Fruit fly (Drosophila melanogaster): Measurements from ENCODE around the gene CG10026.

Gene CG10026

DNA sequence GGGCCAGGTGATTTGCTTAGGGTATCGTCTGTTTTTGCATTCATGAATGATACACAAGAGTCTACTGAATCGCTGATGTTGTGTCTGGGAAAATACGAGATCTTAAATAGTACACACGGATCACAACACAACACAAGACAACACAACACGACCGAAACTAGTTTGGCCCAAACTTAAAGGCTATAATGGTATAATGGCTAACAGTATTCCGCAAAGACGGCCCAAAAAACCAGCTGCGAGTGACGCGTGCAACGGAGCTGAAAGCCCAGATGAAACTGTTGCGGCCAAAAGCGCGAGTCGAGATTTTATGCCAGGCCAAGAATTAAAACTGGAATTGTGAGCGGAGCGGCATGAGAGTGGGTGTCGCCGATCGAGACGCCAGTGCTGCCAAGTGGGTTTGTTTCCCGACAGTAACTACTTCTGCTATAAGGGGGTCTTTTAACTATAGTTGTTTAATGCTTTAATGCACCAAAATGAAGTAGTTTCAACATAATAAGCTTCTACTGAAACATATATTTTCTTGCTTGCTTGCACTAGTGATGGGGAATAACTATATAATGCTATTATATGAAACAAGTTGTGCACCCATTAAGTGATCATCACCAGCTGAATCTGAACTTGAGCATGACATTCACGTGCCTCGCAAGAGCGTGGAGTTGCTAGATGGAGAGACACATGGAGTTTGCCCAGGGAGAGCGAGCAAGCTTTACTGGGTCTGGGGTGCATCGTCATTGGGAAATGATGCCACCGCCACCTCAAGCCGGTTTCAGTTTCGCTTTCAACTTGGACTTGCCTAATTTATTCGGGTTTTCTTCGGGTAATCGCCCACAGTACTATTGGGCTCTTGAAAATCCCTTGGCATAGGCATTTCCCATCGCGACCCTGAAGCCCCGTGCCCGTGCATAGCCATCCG is 15.1 kb upstream of the CG10026 start:
- TF ChIP-seq CG33017 (tag; optimal IDR thresholded peaks at IDR 0.05) (no peak), Mnt (GFP tag; optimal IDR thresholded peaks at IDR 0.05) (no peak), CG7101 (tag; optimal IDR thresholded peaks at IDR 0.05) (no peak), Clk (GFP tag; optimal IDR thresholded peaks at IDR 0.05) (no peak), kay (GFP tag; ENCODE audit: borderline replicate concordance) (no peak), cic (GFP tag; optimal IDR thresholded peaks at IDR 0.05) (no peak), Hr96 (GFP tag; optimal IDR thresholded peaks at IDR 0.05) (no peak), toe (GFP tag; optimal IDR thresholded peaks at IDR 0.05) (no peak), CG12768 (GFP tag; optimal IDR thresholded peaks at IDR 0.05) (no peak)

DNA sequence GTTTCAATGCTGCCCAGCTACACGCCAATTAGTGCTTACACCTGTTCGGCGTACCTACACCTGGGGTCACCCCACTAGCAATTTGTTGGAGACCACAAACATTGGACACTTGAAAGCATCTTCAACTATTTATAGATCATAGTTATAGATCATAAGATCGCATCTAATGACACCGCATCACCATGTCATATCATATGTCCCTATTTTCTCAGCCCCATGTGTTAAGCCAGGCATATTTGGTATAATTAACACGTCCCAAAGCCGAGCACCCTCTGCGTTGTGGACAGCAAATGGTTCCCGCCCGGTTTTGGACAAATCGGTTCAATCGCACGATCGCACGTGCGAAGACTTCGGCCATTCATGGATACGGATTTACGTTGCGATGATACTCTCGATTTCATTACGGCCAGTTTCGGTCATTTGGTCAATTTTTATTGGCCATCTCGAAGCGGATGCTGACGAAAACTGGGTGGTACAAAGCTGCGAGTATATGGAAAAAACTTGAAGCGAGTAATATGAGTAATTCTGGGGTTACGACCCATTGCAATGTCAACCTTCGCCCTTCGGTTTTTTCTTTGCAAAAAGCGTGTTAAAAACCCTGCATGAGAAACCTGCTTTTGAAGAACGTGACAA is 14.3 kb upstream of the CG10026 start:
- TF ChIP-seq CG1620 (GFP tag; optimal IDR thresholded peaks at IDR 0.05) (peak; percentile 5), CG11617 (GFP tag; optimal IDR thresholded peaks at IDR 0.05) (no peak), toe (GFP tag; optimal IDR thresholded peaks at IDR 0.05) (no peak), cnc (optimal IDR thresholded peaks at IDR 0.05) (no peak), kay (GFP tag; ENCODE audit: borderline replicate concordance) (no peak), CG7101 (tag; optimal IDR thresholded peaks at IDR 0.05) (peak; percentile 22), CG33017 (tag; optimal IDR thresholded peaks at IDR 0.05) (no peak), pad (GFP tag; optimal IDR thresholded peaks at IDR 0.05) (no peak), Hr96 (GFP tag; optimal IDR thresholded peaks at IDR 0.05) (no peak), CG14711 (tag; optimal IDR thresholded peaks at IDR 0.05) (no peak), Mnt (GFP tag; optimal IDR thresholded peaks at IDR 0.05) (no peak), CG7045 (GFP tag; optimal IDR thresholded peaks at IDR 0.05) (no peak)

DNA sequence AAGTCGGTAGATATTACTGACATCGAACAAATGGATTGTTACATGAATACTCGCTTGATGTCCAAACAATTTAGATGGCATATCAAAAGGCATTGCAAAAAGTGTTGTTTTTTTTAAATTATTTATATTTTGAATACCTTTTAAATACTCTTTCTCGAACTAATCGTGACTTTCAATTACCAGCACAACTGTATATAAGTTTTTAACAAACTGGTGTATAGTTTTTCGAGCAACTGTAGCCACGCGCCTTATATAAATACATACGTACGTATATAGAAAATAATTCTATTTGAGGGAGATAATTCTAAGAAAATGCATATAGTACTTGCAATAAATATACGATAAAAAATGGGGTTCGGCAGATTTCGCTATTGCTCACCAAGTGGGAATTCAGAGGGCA is 13.8 kb upstream of the CG10026 start:
- TF ChIP-seq CG12768 (GFP tag; optimal IDR thresholded peaks at IDR 0.05), result no peak
- TF ChIP-seq kay (GFP tag; ENCODE audit: borderline replicate concordance), result peak; percentile 94
- TF ChIP-seq CG11617 (GFP tag; optimal IDR thresholded peaks at IDR 0.05), result no peak
- no peak for TF ChIP-seq tj (GFP tag; optimal IDR thresholded peaks at IDR 0.05)
- no peak for TF ChIP-seq Clk (GFP tag; optimal IDR thresholded peaks at IDR 0.05)

DNA sequence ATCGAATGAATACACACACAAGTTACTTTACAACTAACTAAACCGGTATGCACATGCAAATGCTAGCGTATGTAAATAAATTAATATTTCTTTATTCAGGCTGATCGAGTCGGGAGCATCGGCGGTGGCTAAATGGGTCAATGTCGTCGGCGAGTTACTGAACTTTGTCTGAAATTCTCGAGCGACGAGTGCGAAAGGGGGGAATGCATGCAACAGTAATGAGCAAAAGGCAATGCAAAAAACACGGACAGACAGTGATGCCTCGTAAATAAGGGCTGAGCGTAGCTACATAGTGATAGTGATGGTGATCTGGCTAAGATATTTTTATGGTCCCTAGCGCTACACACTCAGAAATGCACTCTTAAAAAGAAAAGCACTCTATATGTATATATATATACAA is 13.3 kb upstream of the CG10026 start:
- no peak for TF ChIP-seq kay (GFP tag; ENCODE audit: borderline replicate concordance)
- peak; percentile 9 for TF ChIP-seq CG7101 (tag; optimal IDR thresholded peaks at IDR 0.05)
- TF ChIP-seq tj (GFP tag; optimal IDR thresholded peaks at IDR 0.05), result peak; percentile 61
- TF ChIP-seq pad (GFP tag; optimal IDR thresholded peaks at IDR 0.05), result peak; percentile 90
- peak; percentile 20 for TF ChIP-seq CG1620 (GFP tag; optimal IDR thresholded peaks at IDR 0.05)
- TF ChIP-seq CG14711 (tag; optimal IDR thresholded peaks at IDR 0.05), result peak; percentile 4
- TF ChIP-seq cic (GFP tag; optimal IDR thresholded peaks at IDR 0.05), result peak; percentile 37
- TF ChIP-seq CG5204 (GFP tag; optimal IDR thresholded peaks at IDR 0.05), result no peak

DNA sequence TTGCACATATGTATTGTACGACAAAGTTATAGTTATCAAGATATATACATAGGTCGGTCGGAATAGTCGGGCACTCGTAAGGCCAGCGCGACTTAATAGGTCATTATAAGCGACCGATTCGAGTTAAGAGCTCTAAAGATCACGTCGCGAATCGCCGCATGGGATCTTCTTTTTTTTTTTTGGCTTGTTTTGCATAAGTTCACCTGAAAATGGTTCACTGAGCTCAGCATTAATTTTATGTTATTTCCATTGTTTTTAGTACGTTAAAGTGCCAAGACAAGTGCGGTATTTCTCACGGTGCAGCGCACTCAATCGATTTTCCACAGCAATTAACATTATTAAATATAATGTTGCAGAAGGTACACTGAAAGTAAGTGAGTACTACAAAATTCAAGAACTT is 12.7 kb upstream of the CG10026 start:
- TF ChIP-seq CG5204 (GFP tag; optimal IDR thresholded peaks at IDR 0.05) (peak; percentile 33), tj (GFP tag; optimal IDR thresholded peaks at IDR 0.05) (peak; percentile 77), CG11617 (GFP tag; optimal IDR thresholded peaks at IDR 0.05) (no peak), CG1620 (GFP tag; optimal IDR thresholded peaks at IDR 0.05) (no peak), cnc (optimal IDR thresholded peaks at IDR 0.05) (no peak)

DNA sequence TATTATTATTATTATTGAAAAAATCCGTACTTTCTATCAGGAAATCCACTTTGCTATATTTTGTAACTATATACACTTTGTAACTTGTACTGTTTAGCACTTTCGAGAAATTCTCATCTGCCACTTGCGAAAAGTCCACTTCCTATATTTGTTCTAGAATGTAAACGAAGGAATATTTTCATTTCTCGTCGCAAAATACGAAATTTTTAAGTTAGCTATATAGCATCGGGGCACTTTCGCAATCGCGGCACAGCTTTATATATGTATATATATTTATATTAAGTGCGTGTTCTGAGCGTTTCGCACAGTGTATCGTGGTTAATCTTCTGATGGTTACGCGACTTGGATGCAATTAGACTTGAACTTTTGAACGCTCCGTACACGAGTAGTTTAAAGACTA is 12.3 kb upstream of the CG10026 start, which contains the start of gene RanGAP:
Gene RanGAP (plus strand): TSS at position 169 of the 400 bp plus-strand sequence.
- TF ChIP-seq CG7045 (GFP tag; optimal IDR thresholded peaks at IDR 0.05) (peak; percentile 10), kay (GFP tag; ENCODE audit: borderline replicate concordance) (peak; percentile 49), CG5204 (GFP tag; optimal IDR thresholded peaks at IDR 0.05) (no peak)

DNA sequence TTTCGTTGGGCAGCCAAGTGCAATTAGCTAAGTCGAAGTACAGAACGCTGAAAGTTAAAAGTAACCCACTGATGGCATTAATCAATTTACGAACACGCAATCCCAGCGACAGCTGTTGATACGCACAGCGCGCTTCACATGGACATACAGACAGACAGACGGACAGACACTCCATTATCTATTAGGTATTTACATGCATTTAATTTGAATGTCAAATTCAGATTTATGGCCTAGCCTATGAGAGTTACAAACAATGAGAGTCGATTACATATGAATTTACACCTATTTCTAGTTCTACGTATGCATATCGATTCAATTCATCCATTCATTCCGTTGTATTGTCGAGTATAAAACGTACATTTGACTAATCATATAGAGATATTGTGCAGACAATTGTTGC is 11.4 kb upstream of the CG10026 start, which contains the start of gene CG10237:
Gene CG10237 (minus strand): TSS at position 101 of the 400 bp plus-strand sequence.
- TF ChIP-seq CG12768 (GFP tag; optimal IDR thresholded peaks at IDR 0.05) (peak; percentile 60), cic (GFP tag; optimal IDR thresholded peaks at IDR 0.05) (no peak)

DNA sequence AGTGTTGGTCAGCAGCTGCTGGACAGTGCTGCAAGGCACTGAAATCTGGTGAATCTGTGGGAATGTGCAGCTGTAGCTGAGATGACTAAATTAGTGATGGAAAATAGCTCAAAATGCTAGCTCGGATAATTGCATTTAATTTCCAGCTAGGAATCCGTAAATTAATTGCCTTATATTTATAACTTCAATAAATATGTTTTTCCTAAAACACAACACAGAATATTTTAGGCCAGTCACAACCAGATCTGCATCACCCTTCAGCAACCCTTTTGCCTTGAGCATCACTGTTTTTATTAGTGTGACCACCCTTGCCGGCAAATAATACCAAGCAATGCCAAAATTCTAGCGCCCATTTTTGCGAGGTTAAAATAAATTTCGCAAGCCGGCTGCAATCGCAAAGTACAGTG is 9.3 kb upstream of the CG10026 start, which contains the start of gene Hs2st:
Gene Hs2st (minus strand): TSS at position 17 of the 407 bp plus-strand sequence.
- peak; percentile 96 for TF ChIP-seq Clk (GFP tag; optimal IDR thresholded peaks at IDR 0.05)
- peak; percentile 90 for TF ChIP-seq CG7045 (GFP tag; optimal IDR thresholded peaks at IDR 0.05)
- TF ChIP-seq CG5204 (GFP tag; optimal IDR thresholded peaks at IDR 0.05), result peak; percentile 96
- TF ChIP-seq Hr96 (GFP tag; optimal IDR thresholded peaks at IDR 0.05), result peak; percentile 96
- peak; percentile 98 for TF ChIP-seq toe (GFP tag; optimal IDR thresholded peaks at IDR 0.05)
- peak; percentile 98 for TF ChIP-seq CG1620 (GFP tag; optimal IDR thresholded peaks at IDR 0.05)
- TF ChIP-seq pad (GFP tag; optimal IDR thresholded peaks at IDR 0.05), result peak; percentile 88
- TF ChIP-seq kay (GFP tag; ENCODE audit: borderline replicate concordance), result no peak
- TF ChIP-seq ovo (GFP tag; optimal IDR thresholded peaks at IDR 0.05), result peak; percentile 92
- TF ChIP-seq cnc (optimal IDR thresholded peaks at IDR 0.05), result no peak
- peak; percentile 95 for TF ChIP-seq CG11617 (GFP tag; optimal IDR thresholded peaks at IDR 0.05)
- peak; percentile 94 for TF ChIP-seq tj (GFP tag; optimal IDR thresholded peaks at IDR 0.05)
- TF ChIP-seq CG12768 (GFP tag; optimal IDR thresholded peaks at IDR 0.05), result peak; percentile 95
- TF ChIP-seq cic (GFP tag; optimal IDR thresholded peaks at IDR 0.05), result peak; percentile 79
- TF ChIP-seq CG14711 (tag; optimal IDR thresholded peaks at IDR 0.05), result peak; percentile 96
- TF ChIP-seq CG33017 (tag; optimal IDR thresholded peaks at IDR 0.05), result peak; percentile 85
- TF ChIP-seq Mnt (GFP tag; optimal IDR thresholded peaks at IDR 0.05), result peak; percentile 91
- TF ChIP-seq Crg-1 (GFP tag; optimal IDR thresholded peaks at IDR 0.05), result peak; percentile 98
- peak; percentile 92 for TF ChIP-seq CG7101 (tag; optimal IDR thresholded peaks at IDR 0.05)
- peak; percentile 91 for TF ChIP-seq bab1 (GFP tag; optimal IDR thresholded peaks at IDR 0.05)

All from whole organism, adult.